Worm (Caenorhabditis elegans) whole organism, early embryonic: ENCODE data around the gene lpr-2.

Experiments
- B0310.2 ChIP-seq: sonication (generic microtip); optimal IDR thresholded peaks from 2 replicates; lab custom pipeline; 2016; ENCODE audit warnings: mild to moderate bottlenecking, missing genetic modification characterization, missing compliant biosample characterization
- aly-1 ChIP-seq: sonication (generic microtip); optimal IDR thresholded peaks from 2 replicates; lab custom pipeline; 2016; ENCODE audit warnings: missing genetic modification characterization, missing compliant biosample characterization
- ama-1 ChIP-seq: fragments of 150-350 bp; optimal IDR thresholded peaks from 2 replicates; lab custom pipeline; 2014
- ceh-36 ChIP-seq: sonication (generic microtip); optimal IDR thresholded peaks from 2 replicates; lab custom pipeline; 2016; ENCODE audit warnings: missing genetic modification characterization, inconsistent platforms, missing compliant biosample characterization
- ets-7 ChIP-seq: sonication (generic microtip); optimal IDR thresholded peaks from 2 replicates; lab custom pipeline; 2016; ENCODE audit warnings: missing genotype, missing genetic modification characterization, missing compliant biosample characterization
- flt-1 ChIP-seq: fragments of 200-800 bp; sonication (Bioruptor generic); IDR thresholded peaks from 2 replicates; pipeline ENCODE4 v1.3.6; 2022; ENCODE audit warnings: missing genetic modification characterization, missing compliant biosample characterization
- hmbx-1 ChIP-seq: sonication (generic microtip); optimal IDR thresholded peaks from 2 replicates; lab custom pipeline; 2016; ENCODE audit warnings: mild to moderate bottlenecking, missing genetic modification characterization, missing compliant biosample characterization
- hmg-4 ChIP-seq: fragments of 200-800 bp; sonication (Bioruptor generic); optimal IDR thresholded peaks from 2 replicates; lab custom pipeline; 2018; ENCODE audit warnings: mild to moderate bottlenecking, missing genetic modification characterization, missing compliant biosample characterization
- hnd-1 ChIP-seq: sonication (generic microtip); optimal IDR thresholded peaks from 2 replicates; lab custom pipeline; 2016; ENCODE audit warnings: missing genetic modification characterization, missing compliant biosample characterization
- pes-1 ChIP-seq: fragments of 200-800 bp; sonication (Bioruptor generic); IDR thresholded peaks from 2 replicates; pipeline ENCODE4 v1.3.6; 2022; ENCODE audit warnings: missing genetic modification reagents, missing genetic modification characterization, missing compliant biosample characterization
- scrt-1 ChIP-seq: fragments of 200-800 bp; sonication (Bioruptor generic); IDR thresholded peaks from 2 replicates; pipeline ENCODE4 v1.3.6; 2022; ENCODE audit warnings: missing genetic modification characterization, missing compliant biosample characterization
- sea-1 ChIP-seq: fragments of 200-800 bp; sonication (Bioruptor generic); conservative IDR thresholded peaks from 2 replicates; pipeline ENCODE4 v1.3.6; 2022; ENCODE audit warnings: missing genetic modification characterization, missing compliant biosample characterization
- tbx-11 ChIP-seq: fragments of 200-800 bp; sonication (Bioruptor generic); IDR thresholded peaks from 2 replicates; pipeline ENCODE4 v1.3.6; 2022; ENCODE audit warnings: missing genetic modification characterization, missing compliant biosample characterization
- tbx-37 ChIP-seq: fragments of 200-800 bp; sonication (Bioruptor generic); conservative IDR thresholded peaks from 2 replicates; pipeline ENCODE4 v1.3.6; 2022; ENCODE audit warnings: missing genetic modification reagents, missing genetic modification characterization, missing compliant biosample characterization

DNA sequence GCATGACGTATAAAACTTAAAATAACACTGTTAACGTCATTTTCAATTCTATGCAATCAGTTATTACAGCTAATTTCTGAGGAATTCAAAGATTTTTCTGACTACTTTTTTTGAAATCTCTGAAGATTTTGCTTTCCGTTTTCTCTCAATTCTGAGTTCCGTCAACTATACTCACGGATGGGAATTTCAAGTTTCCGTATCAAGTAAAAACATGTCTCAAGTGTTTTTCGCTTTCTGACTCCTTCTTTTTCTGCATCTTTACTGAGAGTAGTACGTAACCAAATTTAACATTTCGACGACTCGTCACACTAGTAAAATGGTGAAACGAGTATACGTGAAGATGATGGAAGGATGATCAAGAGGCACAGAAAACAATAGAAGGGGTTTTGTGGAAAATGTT is 17.8 kb downstream of the lpr-2 start:
- no peak for TF ChIP-seq ama-1 (lab: Kevin White, UChicago)
- TF ChIP-seq hmg-4 (GFP tag; lab: Kevin White, UChicago) = no peak
- TF ChIP-seq hnd-1 = no peak
- no peak for TF ChIP-seq B0310.2 (tag; lab: Kevin White, UChicago)
- TF ChIP-seq tbx-11 = no peak
- no peak for TF ChIP-seq scrt-1 (GFP tag; lab: Robert Waterston, UW)
- TF ChIP-seq aly-1 (tag; lab: Kevin White, UChicago) = no peak
- no peak for TF ChIP-seq hmbx-1 (tag; lab: Kevin White, UChicago)
- TF ChIP-seq pes-1 = no peak
- no peak for TF ChIP-seq sea-1 (GFP tag; lab: Robert Waterston, UW)
- TF ChIP-seq tbx-37 (GFP tag; lab: Robert Waterston, UW) = no peak
- TF ChIP-seq ceh-36 (tag; lab: Kevin White, UChicago) = no peak
- TF ChIP-seq flt-1 = no peak
- no peak for TF ChIP-seq ets-7 (tag; lab: Kevin White, UChicago)
